Fruit fly (Drosophila melanogaster): Measurements from ENCODE around the gene SMC6.

SMC6 gene

dm6 chr3R:24205935-24206334 lies 12.7 kb upstream of the SMC6 start (continued):
- TF ChIP-seq CG11762 (GFP tag; optimal IDR thresholded peaks at IDR 0.05; ENCODE audit: insufficient read depth), result peak; percentile 39
- peak; percentile 46 for TF ChIP-seq CG8632 (GFP tag; optimal IDR thresholded peaks at IDR 0.05)
- peak; percentile 59 for TF ChIP-seq esn (GFP tag; optimal IDR thresholded peaks at IDR 0.05)
- TF ChIP-seq CG9139 (GFP tag; optimal IDR thresholded peaks at IDR 0.05), result no peak
- no peak for TF ChIP-seq CG6163 (GFP tag; IDR thresholded peaks at IDR 0.05)
- TF ChIP-seq Hr4 (GFP tag; optimal IDR thresholded peaks at IDR 0.05), result peak; percentile 35
- TF ChIP-seq CG34406 (GFP tag; optimal IDR thresholded peaks at IDR 0.05), result peak; percentile 74
- TF ChIP-seq CG7368 (GFP tag; optimal IDR thresholded peaks at IDR 0.05), result no peak
- TF ChIP-seq acj6 (GFP tag; optimal IDR thresholded peaks at IDR 0.05), result peak; percentile 44
- TF ChIP-seq Gug (GFP tag; IDR thresholded peaks at IDR 0.05), result no peak
- TF ChIP-seq CG3919 (GFP tag; optimal IDR thresholded peaks at IDR 0.05), result peak; percentile 47
- TF ChIP-seq Ets21C (GFP tag; optimal IDR thresholded peaks at IDR 0.05), result no peak
- TF ChIP-seq CG11294 (GFP tag; IDR thresholded peaks at IDR 0.05), result no peak
- TF ChIP-seq Eip75B (GFP tag; optimal IDR thresholded peaks at IDR 0.05), result no peak
- TF ChIP-seq dsx (GFP tag; optimal IDR thresholded peaks at IDR 0.05; ENCODE audit: poor library complexity, severe bottlenecking), result no peak
- TF ChIP-seq CG11902 (GFP tag; optimal IDR thresholded peaks at IDR 0.05), result peak; percentile 51
- no peak for TF ChIP-seq Hr38 (GFP tag; optimal IDR thresholded peaks at IDR 0.05)
- TF ChIP-seq CG15336 (GFP tag; IDR thresholded peaks at IDR 0.05), result peak; percentile 34; the same call in 1 of the 2 replicates
- peak; percentile 41 for TF ChIP-seq CG31627 (GFP tag; optimal IDR thresholded peaks at IDR 0.05)
- TF ChIP-seq CG6792 (GFP tag; optimal IDR thresholded peaks at IDR 0.05), result peak; percentile 37
- no peak for TF ChIP-seq CG6276 (GFP tag; optimal IDR thresholded peaks at IDR 0.05)
- no peak for TF ChIP-seq CG10669 (GFP tag; optimal IDR thresholded peaks at IDR 0.05)
- peak; percentile 73 for TF ChIP-seq Eip78C (GFP tag)
- TF ChIP-seq Sox14 (GFP tag; optimal IDR thresholded peaks at IDR 0.05), result no peak
- TF ChIP-seq pdm3 (GFP tag; optimal IDR thresholded peaks at IDR 0.05), result peak; percentile 18
- TF ChIP-seq CG1621 (tag; optimal IDR thresholded peaks at IDR 0.05), result no peak
- peak; percentile 23 for TF ChIP-seq Blimp-1 (GFP tag; optimal IDR thresholded peaks at IDR 0.05)
- TF ChIP-seq dac (GFP tag; optimal IDR thresholded peaks at IDR 0.05), result no peak

- TF ChIP-seq pdm3 (GFP tag; optimal IDR thresholded peaks at IDR 0.05), result no peak
- TF ChIP-seq CG4318 (GFP tag; optimal IDR thresholded peaks at IDR 0.05), result no peak
- no peak for TF ChIP-seq topi (GFP tag; optimal IDR thresholded peaks at IDR 0.05)
- no peak for TF ChIP-seq CG8632 (GFP tag; optimal IDR thresholded peaks at IDR 0.05)
- no peak for TF ChIP-seq CG6163 (GFP tag; IDR thresholded peaks at IDR 0.05)
- peak; percentile 6 for TF ChIP-seq vri (GFP tag; optimal IDR thresholded peaks at IDR 0.05)
- no peak for TF ChIP-seq lz (GFP tag; optimal IDR thresholded peaks at IDR 0.05)
- no peak for TF ChIP-seq net (GFP tag; optimal IDR thresholded peaks at IDR 0.05)
- no peak for TF ChIP-seq Ets96B (tag; optimal IDR thresholded peaks at IDR 0.05)
- TF ChIP-seq Blimp-1 (GFP tag; optimal IDR thresholded peaks at IDR 0.05), result peak; percentile 80
- no peak for TF ChIP-seq CG3032 (tag; optimal IDR thresholded peaks at IDR 0.05)
- TF ChIP-seq Sox102F (GFP tag; optimal IDR thresholded peaks at IDR 0.05), result no peak
- TF ChIP-seq cyc (GFP tag; optimal IDR thresholded peaks at IDR 0.05), result no peak
- TF ChIP-seq CG6854 (GFP tag; optimal IDR thresholded peaks at IDR 0.05), result peak; percentile 15
- TF ChIP-seq CG10669 (GFP tag; optimal IDR thresholded peaks at IDR 0.05), result no peak
- no peak for TF ChIP-seq fd59A (GFP tag; optimal IDR thresholded peaks at IDR 0.05)
- TF ChIP-seq CG8119 (GFP tag; IDR thresholded peaks at IDR 0.05), result no peak
- no peak for TF ChIP-seq CG7368 (GFP tag; optimal IDR thresholded peaks at IDR 0.05)
- no peak for TF ChIP-seq Eip75B (GFP tag; optimal IDR thresholded peaks at IDR 0.05)
- TF ChIP-seq Gug (GFP tag; IDR thresholded peaks at IDR 0.05), result no peak
- TF ChIP-seq achi (GFP tag; optimal IDR thresholded peaks at IDR 0.05), result no peak
- no peak for TF ChIP-seq svp (GFP tag)
Measured at dm6 chr3R:24205234-24205894, 12.1 kb upstream of the SMC6 start.
